Worm (Caenorhabditis elegans) whole organism, L4 larva: ENCODE data around the gene Y38H6C.15.

Experiments used
- F26F4.8 ChIP-seq: fragments of 200-800 bp; sonication (Bioruptor generic); conservative IDR thresholded peaks from 2 replicates; pipeline ENCODE4 v1.3.6; 2022; ENCODE audit warnings: missing genetic modification characterization, missing compliant biosample characterization
- F37D6.2 ChIP-seq: sonication (generic microtip); optimal IDR thresholded peaks from 2 replicates; lab custom pipeline; 2016; ENCODE audit warnings: mild to moderate bottlenecking, missing genetic modification characterization, missing compliant biosample characterization
- R02D3.7 ChIP-seq: fragments of 150-350 bp; sonication (generic microtip); optimal IDR thresholded peaks from 3 replicates; lab custom pipeline; 2014; ENCODE audit warnings: missing biosample characterization, missing genetic modification characterization
- T26A8.4 ChIP-seq: fragments of 200-800 bp; sonication (Bioruptor generic); IDR thresholded peaks from 2 replicates; pipeline ENCODE4 v1.3.6; 2022; ENCODE audit warnings: missing genetic modification characterization, missing compliant biosample characterization
- Y75B8A.6 ChIP-seq: fragments of 200-800 bp; sonication (Bioruptor generic); IDR thresholded peaks from 2 replicates; pipeline ENCODE4 v1.3.6; 2022; ENCODE audit warnings: missing genetic modification reagents, missing genetic modification characterization, missing compliant biosample characterization
- ZK546.5 ChIP-seq, 2 experiments: sonication (generic microtip); optimal IDR thresholded peaks; 2 replicates each; lab custom pipeline; 2017; ENCODE audit warnings: missing biosample characterization in 2 of 2, missing genetic modification characterization in 2 of 2
- aly-2 ChIP-seq: sonication (generic microtip); optimal IDR thresholded peaks from 2 replicates; lab custom pipeline; 2018; ENCODE audit warnings: missing biosample characterization, missing genetic modification characterization
- ces-1 ChIP-seq: fragments of 150-350 bp; sonication (generic microtip); optimal IDR thresholded peaks from 4 replicates; lab custom pipeline; 2014; ENCODE audit warnings: missing biosample characterization, missing genetic modification reagents, missing genetic modification characterization
- cey-2 ChIP-seq: sonication (generic microtip); optimal IDR thresholded peaks from 3 replicates; lab custom pipeline; 2017; ENCODE audit warnings: missing genetic modification characterization, mild to moderate bottlenecking, missing compliant biosample characterization, antibody characterized with exemption, borderline replicate concordance; ENCODE audit not compliant: insufficient read depth
- daf-16 ChIP-seq, 3 experiments: sonication (generic microtip); optimal IDR thresholded peaks; 2 replicates each; lab custom pipeline; 2016 to 2017; ENCODE audit warnings: missing genetic modification characterization in 3 of 3, missing genetic modification reagents in 3 of 3, mild to moderate bottlenecking in 2 of 3, missing compliant biosample characterization in 2 of 3, missing biosample characterization in 1 of 3, moderate library complexity in 1 of 3
- dmd-6 ChIP-seq: fragments of 200-800 bp; sonication (Bioruptor generic); IDR thresholded peaks from 2 replicates; pipeline ENCODE4 v1.3.6; 2022; ENCODE audit warnings: missing genetic modification reagents, missing genetic modification characterization, missing compliant biosample characterization
- dmd-8 ChIP-seq: fragments of 200-800 bp; sonication (Bioruptor generic); IDR thresholded peaks from 2 replicates; pipeline ENCODE4 v1.3.6; 2022; ENCODE audit warnings: missing genetic modification characterization, missing compliant biosample characterization
- dve-1 ChIP-seq: sonication (generic microtip); optimal IDR thresholded peaks from 2 replicates; lab custom pipeline; 2017; ENCODE audit warnings: antibody characterized with exemption, mild to moderate bottlenecking, missing genetic modification characterization, missing compliant biosample characterization; ENCODE audit not compliant: insufficient read depth
- egl-27 ChIP-seq: sonication (generic microtip); optimal IDR thresholded peaks from 3 replicates; lab custom pipeline; 2017; ENCODE audit warnings: missing biosample characterization, missing genetic modification reagents, missing genetic modification characterization
- fkh-10 ChIP-seq: fragments of 150-350 bp; optimal IDR thresholded peaks from 2 replicates; lab custom pipeline; 2014; ENCODE audit warnings: missing biosample characterization, missing genetic modification reagents, missing genetic modification characterization
- fos-1 ChIP-seq: fragments of 150-350 bp; optimal IDR thresholded peaks from 2 replicates; lab custom pipeline; 2014; ENCODE audit warnings: missing biosample characterization, missing genetic modification characterization
- hif-1 ChIP-seq, 2 experiments: sonication (generic microtip); optimal IDR thresholded peaks; 2 replicates each; lab custom pipeline; 2016 to 2017; ENCODE audit warnings: missing compliant biosample characterization in 2 of 2, missing genetic modification characterization in 2 of 2, missing genetic modification reagents in 2 of 2, missing genotype in 2 of 2, mild to moderate bottlenecking in 1 of 2
- hmg-1.1 ChIP-seq: fragments of 200-800 bp; sonication (Bioruptor generic); IDR thresholded peaks from 2 replicates; pipeline ENCODE4 v1.3.6; 2022; ENCODE audit warnings: missing genetic modification reagents, missing genetic modification characterization, missing compliant biosample characterization
- madf-5 ChIP-seq, 2 experiments: fragments of 200-800 bp; sonication (Bioruptor generic); IDR thresholded peaks; 2 replicates each; pipeline ENCODE4 v1.3.6; 2022; ENCODE audit warnings: missing compliant biosample characterization in 2 of 2, missing genetic modification characterization in 2 of 2
- madf-9 ChIP-seq: fragments of 200-800 bp; sonication (Bioruptor generic); conservative IDR thresholded peaks from 2 replicates; pipeline ENCODE4 v1.3.6; 2022; ENCODE audit warnings: missing genetic modification reagents, missing genetic modification characterization, missing compliant biosample characterization
- mdt-29 ChIP-seq: fragments of 200-800 bp; sonication (Bioruptor generic); IDR thresholded peaks from 2 replicates; pipeline ENCODE4 v1.3.6; 2022; ENCODE audit warnings: missing genetic modification reagents, missing genetic modification characterization, missing compliant biosample characterization
- mep-1 ChIP-seq: fragments of 150-350 bp; sonication (generic microtip); optimal IDR thresholded peaks from 3 replicates; lab custom pipeline; 2014; ENCODE audit warnings: missing biosample characterization, missing genetic modification characterization
- mxl-2 ChIP-seq: fragments of 200-800 bp; sonication (Bioruptor generic); conservative IDR thresholded peaks from 2 replicates; pipeline ENCODE4 v1.3.6; 2022; ENCODE audit warnings: missing genetic modification reagents, missing genetic modification characterization, missing compliant biosample characterization
- mxl-3 ChIP-seq: fragments of 200-800 bp; sonication (Bioruptor generic); optimal IDR thresholded peaks from 2 replicates; lab custom pipeline; 2018; ENCODE audit warnings: mild to moderate bottlenecking, missing genetic modification characterization, missing compliant biosample characterization
- nhr-111 ChIP-seq: fragments of 200-800 bp; sonication (Bioruptor generic); optimal IDR thresholded peaks from 2 replicates; lab custom pipeline; 2018; ENCODE audit warnings: mild to moderate bottlenecking, missing genetic modification characterization, missing compliant biosample characterization
- nhr-28 ChIP-seq: fragments of 150-350 bp; optimal IDR thresholded peaks from 2 replicates; lab custom pipeline; 2014; ENCODE audit warnings: missing biosample characterization, missing genetic modification characterization
- nhr-6 ChIP-seq: fragments of 150-350 bp; optimal IDR thresholded peaks from 2 replicates; lab custom pipeline; 2014; ENCODE audit warnings: missing biosample characterization, missing genetic modification characterization
- nhr-77 ChIP-seq: fragments of 150-350 bp; optimal IDR thresholded peaks from 2 replicates; lab custom pipeline; 2014; ENCODE audit warnings: missing biosample characterization, missing genetic modification characterization
- pqm-1 ChIP-seq: sonication (generic microtip); optimal IDR thresholded peaks from 2 replicates; lab custom pipeline; 2017; ENCODE audit warnings: missing biosample characterization, missing genetic modification characterization
- sdz-12 ChIP-seq: fragments of 200-800 bp; sonication (Bioruptor generic); optimal IDR thresholded peaks from 2 replicates; lab custom pipeline; 2018; ENCODE audit warnings: mild to moderate bottlenecking, missing genetic modification characterization, missing compliant biosample characterization
- spr-3 ChIP-seq: fragments of 200-800 bp; sonication (Bioruptor generic); optimal IDR thresholded peaks from 2 replicates; lab custom pipeline; 2018; ENCODE audit warnings: mild to moderate bottlenecking, missing genetic modification characterization, missing compliant biosample characterization
- tag-97 ChIP-seq: fragments of 200-800 bp; sonication (Bioruptor generic); IDR thresholded peaks from 2 replicates; pipeline ENCODE4 v1.3.6; 2022; ENCODE audit warnings: missing genetic modification characterization, missing compliant biosample characterization
- tra-1 ChIP-seq: fragments of 200-800 bp; sonication (Bioruptor generic); IDR thresholded peaks from 2 replicates; pipeline ENCODE4 v1.3.6; 2022; ENCODE audit warnings: missing genetic modification reagents, missing genetic modification characterization, missing compliant biosample characterization
- zag-1 ChIP-seq: fragments of 150-350 bp; optimal IDR thresholded peaks from 2 replicates; lab custom pipeline; 2014; ENCODE audit warnings: missing biosample characterization, missing genetic modification characterization
- zfp-2 ChIP-seq: sonication (generic microtip); optimal IDR thresholded peaks from 2 replicates; lab custom pipeline; 2016; ENCODE audit warnings: mild to moderate bottlenecking, missing genetic modification characterization, missing compliant biosample characterization
- zip-11 ChIP-seq: fragments of 200-800 bp; sonication (Bioruptor generic); IDR thresholded peaks from 2 replicates; pipeline ENCODE4 v1.3.6; 2022; ENCODE audit warnings: missing genetic modification characterization, missing compliant biosample characterization
- ztf-11 ChIP-seq: fragments of 150-350 bp; optimal IDR thresholded peaks from 2 replicates; lab custom pipeline; 2014; ENCODE audit warnings: missing biosample characterization, missing genetic modification characterization
- ztf-7 ChIP-seq: fragments of 150-350 bp; optimal IDR thresholded peaks from 2 replicates; lab custom pipeline; 2014; ENCODE audit warnings: missing biosample characterization, missing genetic modification characterization

The Y38H6C.15 gene

ce11 chrV:20547048-20547447 lies 10.9 kb upstream of the Y38H6C.15 start, which contains the start of gene Y38H6C.18:
Gene Y38H6C.18 (minus strand): TSS chrV:20547148.
- TF ChIP-seq zag-1 (tag; lab: Kevin White, UChicago) = no peak
- no peak for TF ChIP-seq pqm-1 (tag; lab: Kevin White, UChicago)

- TF ChIP-seq F37D6.2 (tag; lab: Kevin White, UChicago) (no peak), egl-27 (tag; lab: Kevin White, UChicago) (no peak), aly-2 (no peak), zip-11 (no peak), nhr-77 (tag; lab: Kevin White, UChicago) (no peak), nhr-6 (no peak), ZK546.5 (tag; optimal IDR thresholded peaks at IDR 0.05; lab: Kevin White, UChicago) (no peak), pqm-1 (tag; lab: Kevin White, UChicago) (peak; percentile 2), daf-16 (GFP tag; optimal IDR thresholded peaks at IDR 0.05; lab: Kevin White, UChicago) (no peak), daf-16 (tag; optimal IDR thresholded peaks at IDR 0.05; lab: Kevin White, UChicago) (peak; percentile 71), dve-1 (no peak)
These were observed 9.6 kb upstream of the Y38H6C.15 start for ce11 chrV:20545742-20546141.

DNA sequence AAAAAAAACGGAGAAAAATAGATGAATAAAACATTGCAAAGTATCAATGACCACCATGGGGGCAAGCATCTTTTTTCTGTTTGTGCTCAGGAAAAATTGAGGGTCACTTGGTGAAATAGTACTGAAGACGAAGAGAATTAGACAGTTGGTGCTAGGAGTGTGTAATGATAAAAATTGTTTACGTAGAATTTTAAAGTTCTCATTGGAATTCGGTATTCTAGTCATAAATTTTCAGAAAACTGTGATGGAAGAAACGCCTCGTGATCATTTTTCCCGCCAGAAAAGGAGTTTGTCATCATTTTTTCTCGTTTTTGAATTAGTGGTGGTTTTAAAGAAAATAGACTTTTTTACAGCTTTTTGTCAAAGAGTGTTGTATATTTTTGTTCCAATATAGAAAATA lies 8.5 kb upstream of the Y38H6C.15 start:
- TF ChIP-seq daf-16 (GFP tag; optimal IDR thresholded peaks at IDR 0.05; lab: Kevin White, UChicago) (no peak), daf-16 (tag; optimal IDR thresholded peaks at IDR 0.05; lab: Kevin White, UChicago) (peak; percentile 84), F26F4.8 (GFP tag; lab: Robert Waterston, UW) (no peak), sdz-12 (GFP tag; lab: Kevin White, UChicago) (no peak), spr-3 (GFP tag; lab: Kevin White, UChicago) (no peak), nhr-28 (tag; lab: Kevin White, UChicago) (peak; percentile 56), nhr-77 (tag; lab: Kevin White, UChicago) (peak; percentile 23), T26A8.4 (no peak)

DNA sequence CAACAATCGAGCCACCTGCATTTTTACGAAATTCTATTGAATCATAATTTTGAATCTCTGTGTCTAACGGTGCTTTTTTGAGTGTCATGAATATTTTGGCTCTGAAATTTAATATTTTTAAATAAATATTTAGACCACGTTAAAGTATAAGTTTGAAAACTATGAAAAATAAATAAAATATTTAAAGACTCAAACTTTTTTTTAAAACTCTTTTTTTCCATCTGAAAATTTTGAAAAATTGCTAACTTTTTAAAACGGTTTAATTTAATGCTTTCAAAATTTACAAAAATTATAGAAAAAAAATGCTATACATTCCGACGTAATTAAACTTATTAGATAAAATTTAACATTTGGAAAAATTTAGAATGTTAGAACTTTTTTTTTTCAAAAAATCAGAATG lies 8.0 kb upstream of the Y38H6C.15 start, which contains the start of gene slc-36.3:
Gene slc-36.3, minus strand, starts transcription at position 101 of the 400 bp plus-strand sequence.
- no peak for TF ChIP-seq dmd-8
- no peak for TF ChIP-seq zfp-2 (tag; lab: Kevin White, UChicago)
- TF ChIP-seq cey-2 = no peak
- no peak for TF ChIP-seq tag-97 (GFP tag; lab: Robert Waterston, UW)
- no peak for TF ChIP-seq ztf-11 (tag; lab: Kevin White, UChicago)
- no peak for TF ChIP-seq mdt-29 (GFP tag; lab: Robert Waterston, UW)
- no peak for TF ChIP-seq zag-1 (tag; lab: Kevin White, UChicago)
- no peak for TF ChIP-seq mxl-2
- TF ChIP-seq nhr-111 (GFP tag; lab: Kevin White, UChicago) = no peak
- TF ChIP-seq R02D3.7 = no peak
- TF ChIP-seq ZK546.5 (tag; optimal IDR thresholded peaks at IDR 0.05; lab: Kevin White, UChicago) = no peak
- no peak for TF ChIP-seq madf-5 (GFP tag; IDR thresholded peaks at IDR 0.05; lab: Robert Waterston, UW)
- no peak for TF ChIP-seq F37D6.2 (tag; lab: Kevin White, UChicago)
- TF ChIP-seq fos-1 (tag; lab: Kevin White, UChicago) = no peak
- TF ChIP-seq fkh-10 (GFP tag; lab: Kevin White, UChicago) = no peak

ce11 chrV:20539055-20539454 lies 2.9 kb upstream of the Y38H6C.15 start, which contains the start of gene Y38H6C.16:
Gene Y38H6C.16 (minus strand): TSS chrV:20539347.
- TF ChIP-seq mxl-3 (GFP tag; lab: Kevin White, UChicago) = no peak
- no peak for TF ChIP-seq ztf-7 (tag; lab: Kevin White, UChicago)
- TF ChIP-seq nhr-77 (tag; lab: Kevin White, UChicago) = no peak
- no peak for TF ChIP-seq hif-1 (tag; optimal IDR thresholded peaks at IDR 0.05; lab: Kevin White, UChicago)
- no peak for TF ChIP-seq Y75B8A.6 (GFP tag; lab: Robert Waterston, UW)
- TF ChIP-seq hmg-1.1 (GFP tag; lab: Robert Waterston, UW) = no peak
- TF ChIP-seq dmd-6 = no peak
- no peak for TF ChIP-seq fos-1 (tag; lab: Kevin White, UChicago)
- no peak for TF ChIP-seq ces-1
- TF ChIP-seq madf-9 (GFP tag; lab: Robert Waterston, UW) = no peak
- no peak for TF ChIP-seq ZK546.5 (tag; optimal IDR thresholded peaks at IDR 0.05; lab: Kevin White, UChicago)
- no peak for TF ChIP-seq mep-1 (tag; lab: Kevin White, UChicago)
- no peak for TF ChIP-seq tra-1
